Comparison of ENCODE assay signal across 5 worm cellular contexts in genomic region chrII:7042090-7042489, ce11.
TF ChIP-seq lines count a peak whose summit lies in the region.

No protein-coding gene starts in this region.

TF ChIP-seq in whole organism, L1 larva, 84 proteins besides CTCF, POLR2A, EP300 and RAD21:
- TF ChIP-seq nhr-90 (tag; optimal IDR thresholded peaks at IDR 0.05; lab: Kevin White, UChicago; ENCODE audit: poor library complexity) (peak; percentile 32), nhr-47 (tag; optimal IDR thresholded peaks at IDR 0.05; lab: Kevin White, UChicago) (peak; percentile 29), grh-1 (GFP tag; IDR thresholded peaks at IDR 0.05; lab: Robert Waterston, UW) (0 out of 2 replicates have a peak, but pooled peaks have one; percentile 9), nhr-19 (GFP tag; conservative IDR thresholded peaks at IDR 0.05; lab: Robert Waterston, UW) (peak; percentile 57)
TF ChIP-seq in whole organism, L1 larva: peak in this region for 4; not testable (repeated sequence) for 80.

TF ChIP-seq in whole organism, L4 larva, 104 proteins besides CTCF, POLR2A, EP300 and RAD21 (continues in another document):
- TF ChIP-seq set-16 (GFP tag; IDR thresholded peaks at IDR 0.05; lab: Robert Waterston, UW) = 0 out of 2 replicates have a peak, but pooled peaks have one; percentile 13
- peak; percentile 73 for TF ChIP-seq ctbp-1 (GFP tag; IDR thresholded peaks at IDR 0.05; lab: Robert Waterston, UW)
- peak; percentile 90 for TF ChIP-seq egl-43 (GFP tag; IDR thresholded peaks at IDR 0.05; lab: Robert Waterston, UW)
- TF ChIP-seq lin-38 (GFP tag; IDR thresholded peaks at IDR 0.05; lab: Robert Waterston, UW) = peak; percentile 82
- TF ChIP-seq arid-1 (GFP tag; conservative IDR thresholded peaks at IDR 0.05; lab: Robert Waterston, UW) = peak; percentile 75
- peak; percentile 52; the same call in 1 of the 2 replicates for TF ChIP-seq php-3 (GFP tag; IDR thresholded peaks at IDR 0.05; lab: Robert Waterston, UW)
- TF ChIP-seq dmd-6 (GFP tag; IDR thresholded peaks at IDR 0.05; lab: Robert Waterston, UW) = peak; percentile 29; the same call in 1 of the 2 replicates
- TF ChIP-seq mes-2 (tag; optimal IDR thresholded peaks at IDR 0.05; lab: Kevin White, UChicago; ENCODE audit: poor library complexity, severe bottlenecking) = peak; percentile 3
- TF ChIP-seq nhr-42 (GFP tag; IDR thresholded peaks at IDR 0.05; lab: Robert Waterston, UW) = peak; percentile 58; the same call in 1 of the 2 replicates
- TF ChIP-seq nhr-41 (GFP tag; IDR thresholded peaks at IDR 0.05; lab: Robert Waterston, UW) = peak; percentile 60; the same call in 1 of the 2 replicates
- TF ChIP-seq mdt-29 (GFP tag; IDR thresholded peaks at IDR 0.05; lab: Robert Waterston, UW) = peak; percentile 70
- peak; percentile 69 for TF ChIP-seq vab-7 (GFP tag; IDR thresholded peaks at IDR 0.05; lab: Robert Waterston, UW)
- TF ChIP-seq zfp-3 (GFP tag; conservative IDR thresholded peaks at IDR 0.05; lab: Robert Waterston, UW) = peak; percentile 46; the same call in 1 of the 2 replicates
- peak; percentile 78 for TF ChIP-seq snpc-1.2 (GFP tag; IDR thresholded peaks at IDR 0.05; lab: Robert Waterston, UW)
- TF ChIP-seq F44E2.7 (GFP tag; IDR thresholded peaks at IDR 0.05; lab: Robert Waterston, UW) = peak; percentile 91; the same call in 1 of the 2 replicates
- peak; percentile 79 for TF ChIP-seq lim-7 (GFP tag; IDR thresholded peaks at IDR 0.05; lab: Robert Waterston, UW)
- TF ChIP-seq saeg-2 (GFP tag; IDR thresholded peaks at IDR 0.05; lab: Robert Waterston, UW) = 0 out of 2 replicates have a peak, but pooled peaks have one; percentile 15
- peak; percentile 80 for TF ChIP-seq tra-1 (GFP tag; IDR thresholded peaks at IDR 0.05; lab: Robert Waterston, UW)
- TF ChIP-seq Y105C5A.15 (GFP tag; IDR thresholded peaks at IDR 0.05; lab: Robert Waterston, UW) = peak; percentile 81

TF ChIP-seq in whole organism, early embryonic, 17 proteins besides CTCF, POLR2A, EP300 and RAD21:
- TF ChIP-seq flt-1 (GFP tag; IDR thresholded peaks at IDR 0.05; lab: Robert Waterston, UW) (peak; percentile 39), sea-1 (GFP tag; conservative IDR thresholded peaks at IDR 0.05; lab: Robert Waterston, UW) (0 out of 2 replicates have a peak, but pooled peaks have one; percentile 27), pes-1 (GFP tag; IDR thresholded peaks at IDR 0.05; lab: Robert Waterston, UW) (peak; percentile 82), scrt-1 (GFP tag; IDR thresholded peaks at IDR 0.05; lab: Robert Waterston, UW) (0 out of 2 replicates have a peak, but pooled peaks have one; percentile 45)

TF ChIP-seq in whole organism, midembryonic, 9 proteins besides CTCF, POLR2A, EP300 and RAD21:
- 0 out of 2 replicates have a peak, but pooled peaks have one; percentile 19 for TF ChIP-seq klf-2 (GFP tag; conservative IDR thresholded peaks at IDR 0.05; lab: Robert Waterston, UW)
- TF ChIP-seq ref-1 (GFP tag; conservative IDR thresholded peaks at IDR 0.05; lab: Robert Waterston, UW) = 0 out of 2 replicates have a peak, but pooled peaks have one; percentile 34
- peak; percentile 49; the same call in 1 of the 2 replicates for TF ChIP-seq ztf-23 (GFP tag; IDR thresholded peaks at IDR 0.05; lab: Robert Waterston, UW)
- TF ChIP-seq flt-1 (GFP tag; IDR thresholded peaks at IDR 0.05; lab: Robert Waterston, UW) = peak; percentile 72; the same call in 1 of the 2 replicates
- TF ChIP-seq tab-1 (GFP tag; IDR thresholded peaks at IDR 0.05; lab: Robert Waterston, UW) = peak; percentile 15; the same call in 1 of the 2 replicates

TF ChIP-seq in whole organism, young adult, 124 proteins besides CTCF, POLR2A, EP300 and RAD21:
- TF ChIP-seq tbp1 (GFP tag; optimal IDR thresholded peaks at IDR 0.05; lab: Kevin White, UChicago) (peak; percentile 81), ceh-100 (GFP tag; IDR thresholded peaks at IDR 0.05; lab: Robert Waterston, UW) (peak; percentile 66), ztf-18 (tag; optimal IDR thresholded peaks at IDR 0.05; lab: Kevin White, UChicago) (peak; percentile 4), cebp-2 (GFP tag; IDR thresholded peaks at IDR 0.05; lab: Robert Waterston, UW) (peak; percentile 94; the same call in 1 of the 2 replicates), attf-6 (GFP tag; IDR thresholded peaks at IDR 0.05; lab: Robert Waterston, UW) (peak; percentile 78), madf-3 (GFP tag; IDR thresholded peaks at IDR 0.05; lab: Robert Waterston, UW) (peak; percentile 78; the same call in 1 of the 2 replicates), F37B4.10 (GFP tag; IDR thresholded peaks at IDR 0.05; lab: Robert Waterston, UW) (0 out of 2 replicates have a peak, but pooled peaks have one; percentile 53), ekl-4 (GFP tag; IDR thresholded peaks at IDR 0.05; lab: Robert Waterston, UW) (peak; percentile 89), D2030.7 (GFP tag; IDR thresholded peaks at IDR 0.05; lab: Robert Waterston, UW) (peak; percentile 77), Y53G8AR.9 (GFP tag; conservative IDR thresholded peaks at IDR 0.05; lab: Robert Waterston, UW) (peak; percentile 73; the same call in 1 of the 2 replicates), hmg-1.2 (GFP tag; IDR thresholded peaks at IDR 0.05; lab: Robert Waterston, UW) (peak; percentile 63), ztf-25 (GFP tag; IDR thresholded peaks at IDR 0.05; lab: Robert Waterston, UW) (peak; percentile 85), Y95B8A.8 (GFP tag; IDR thresholded peaks at IDR 0.05; lab: Robert Waterston, UW) (0 out of 2 replicates have a peak, but pooled peaks have one; percentile 45), dox-1 (GFP tag; IDR thresholded peaks at IDR 0.05; lab: Robert Waterston, UW) (peak; percentile 68), ceh-91 (GFP tag; IDR thresholded peaks at IDR 0.05; lab: Robert Waterston, UW) (peak; percentile 52; the same call in 1 of the 2 replicates), lin-26 (GFP tag; IDR thresholded peaks at IDR 0.05; lab: Robert Waterston, UW) (peak; percentile 93), bed-2 (GFP tag; IDR thresholded peaks at IDR 0.05; lab: Robert Waterston, UW) (0 out of 2 replicates have a peak, but pooled peaks have one; percentile 38), pbrm-1 (GFP tag; IDR thresholded peaks at IDR 0.05; lab: Robert Waterston, UW) (0 out of 2 replicates have a peak, but pooled peaks have one; percentile 23), egrh-3 (GFP tag; IDR thresholded peaks at IDR 0.05; lab: Robert Waterston, UW) (peak; percentile 43), aptf-3 (GFP tag; IDR thresholded peaks at IDR 0.05; lab: Robert Waterston, UW) (0 out of 2 replicates have a peak, but pooled peaks have one; percentile 68), mcd-1 (GFP tag; IDR thresholded peaks at IDR 0.05; lab: Robert Waterston, UW) (peak; percentile 69), Y56A3A.18 (GFP tag; IDR thresholded peaks at IDR 0.05; lab: Robert Waterston, UW) (peak; percentile 67; the same call in 1 of the 2 replicates), egl-44 (GFP tag; IDR thresholded peaks at IDR 0.05; lab: Robert Waterston, UW) (peak; percentile 88), attf-3 (GFP tag; conservative IDR thresholded peaks at IDR 0.05; lab: Robert Waterston, UW) (peak; percentile 46; the same call in 1 of the 2 replicates), B0019.2 (GFP tag; conservative IDR thresholded peaks at IDR 0.05; lab: Robert Waterston, UW) (peak; percentile 63; the same call in 1 of the 2 replicates), B0261.1 (tag; optimal IDR thresholded peaks at IDR 0.05; lab: Kevin White, UChicago) (peak; percentile 54), nfyb-1 (GFP tag; IDR thresholded peaks at IDR 0.05; lab: Robert Waterston, UW) (peak; percentile 75; the same call in 1 of the 2 replicates), sea-2 (GFP tag; IDR thresholded peaks at IDR 0.05; lab: Robert Waterston, UW) (peak; percentile 59; the same call in 1 of the 2 replicates), madf-8 (GFP tag; conservative IDR thresholded peaks at IDR 0.05; lab: Robert Waterston, UW) (peak; percentile 47), rpc-1 (optimal IDR thresholded peaks at IDR 0.05; lab: Kevin White, UChicago) (peak; percentile 39), rpc-1 (tag; optimal IDR thresholded peaks at IDR 0.05; lab: Kevin White, UChicago) (peak; percentile 63), ceh-40 (GFP tag; IDR thresholded peaks at IDR 0.05; lab: Robert Waterston, UW) (peak; percentile 77; the same call in 1 of the 2 replicates), madf-6 (GFP tag; IDR thresholded peaks at IDR 0.05; lab: Robert Waterston, UW) (peak; percentile 80), Y79H2A.3 (GFP tag; conservative IDR thresholded peaks at IDR 0.05; lab: Robert Waterston, UW) (0 out of 2 replicates have a peak, but pooled peaks have one; percentile 33), F33H1.4 (GFP tag; IDR thresholded peaks at IDR 0.05; lab: Robert Waterston, UW) (peak; percentile 54), Y53F4B.3 (GFP tag; IDR thresholded peaks at IDR 0.05; lab: Robert Waterston, UW) (peak; percentile 33; the same call in 1 of the 2 replicates), hsf-1 (GFP tag; IDR thresholded peaks at IDR 0.05; lab: Robert Waterston, UW) (peak; percentile 56; the same call in 1 of the 2 replicates), F39B2.1 (GFP tag; IDR thresholded peaks at IDR 0.05; lab: Robert Waterston, UW) (0 out of 2 replicates have a peak, but pooled peaks have one; percentile 60), rcor-1 (GFP tag; IDR thresholded peaks at IDR 0.05; lab: Robert Waterston, UW) (peak; percentile 81), lin-54 (GFP tag; optimal IDR thresholded peaks at IDR 0.05; lab: Kevin White, UChicago) (peak; percentile 8), C17E4.6 (GFP tag; IDR thresholded peaks at IDR 0.05; lab: Robert Waterston, UW) (peak; percentile 75; the same call in 1 of the 2 replicates)
